Worm (Caenorhabditis elegans): Measurements from ENCODE around the gene C44B7.7.

Gene C44B7.7

ce11 chrII:6835972-6836595 is 43.9 kb downstream of the C44B7.7 start:
- TF ChIP-seq nhr-42 (GFP tag; IDR thresholded peaks at IDR 0.05): no peak
- TF ChIP-seq set-16 (GFP tag; IDR thresholded peaks at IDR 0.05): no peak
- TF ChIP-seq sdz-12 (GFP tag; optimal IDR thresholded peaks at IDR 0.05): no peak
- no peak for TF ChIP-seq zip-11 (GFP tag; IDR thresholded peaks at IDR 0.05)
- no peak for TF ChIP-seq ceh-20 (GFP tag; IDR thresholded peaks at IDR 0.05)
- no peak for TF ChIP-seq ctbp-1 (GFP tag; IDR thresholded peaks at IDR 0.05)
- no peak for TF ChIP-seq T26A8.4 (GFP tag; IDR thresholded peaks at IDR 0.05)
- TF ChIP-seq egl-27 (tag; optimal IDR thresholded peaks at IDR 0.05): no peak
- no peak for TF ChIP-seq fkh-10 (GFP tag; optimal IDR thresholded peaks at IDR 0.05)
- no peak for TF ChIP-seq madf-5 (GFP tag; IDR thresholded peaks at IDR 0.05)
- TF ChIP-seq aha-1 (tag): peak; percentile 94
- no peak for TF ChIP-seq T20F7.1 (GFP tag; optimal IDR thresholded peaks at IDR 0.05)
- peak; percentile 17 for TF ChIP-seq mep-1 (tag; optimal IDR thresholded peaks at IDR 0.05)
- no peak for TF ChIP-seq nhr-76 (tag; optimal IDR thresholded peaks at IDR 0.05)
- no peak for TF ChIP-seq spr-3 (GFP tag; optimal IDR thresholded peaks at IDR 0.05)
- no peak for TF ChIP-seq zfp-3 (GFP tag; conservative IDR thresholded peaks at IDR 0.05)
- TF ChIP-seq dve-1 (tag; optimal IDR thresholded peaks at IDR 0.05; ENCODE audit: insufficient read depth): peak; percentile 52
- TF ChIP-seq duxl-1 (tag; optimal IDR thresholded peaks at IDR 0.05; ENCODE audit: poor library complexity): no peak
- peak; percentile 10 for TF ChIP-seq mes-2 (tag; optimal IDR thresholded peaks at IDR 0.05; ENCODE audit: poor library complexity, severe bottlenecking)
- TF ChIP-seq tra-1 (GFP tag; IDR thresholded peaks at IDR 0.05): 0 out of 2 replicates have a peak, but pooled peaks have one; percentile 3
- TF ChIP-seq daf-16 (GFP tag; optimal IDR thresholded peaks at IDR 0.05): peak in 1 of 2 experiments; percentile 31
- TF ChIP-seq daf-16 (tag; optimal IDR thresholded peaks at IDR 0.05): peak; percentile 51
- TF ChIP-seq nhr-41 (GFP tag; IDR thresholded peaks at IDR 0.05): no peak
- TF ChIP-seq saeg-2 (GFP tag; IDR thresholded peaks at IDR 0.05): no peak
- no peak for TF ChIP-seq tag-97 (GFP tag; IDR thresholded peaks at IDR 0.05)
- TF ChIP-seq F49E8.2 (tag; optimal IDR thresholded peaks at IDR 0.05; ENCODE audit: borderline replicate concordance): no peak
- no peak for TF ChIP-seq lir-3 (tag; optimal IDR thresholded peaks at IDR 0.05)
- TF ChIP-seq Y75B8A.6 (GFP tag; IDR thresholded peaks at IDR 0.05): no peak
- no peak for TF ChIP-seq nhr-77 (tag; optimal IDR thresholded peaks at IDR 0.05)
- no peak for TF ChIP-seq skn-1 (tag; optimal IDR thresholded peaks at IDR 0.05)
- TF ChIP-seq zfp-2 (tag; optimal IDR thresholded peaks at IDR 0.05): no peak
- no peak for TF ChIP-seq ama-1 (optimal IDR thresholded peaks at IDR 0.05)
- TF ChIP-seq nhr-6 (tag; optimal IDR thresholded peaks at IDR 0.05): peak; percentile 8
- no peak for TF ChIP-seq mdl-1 (tag; optimal IDR thresholded peaks at IDR 0.05)
- TF ChIP-seq ztf-7 (tag; optimal IDR thresholded peaks at IDR 0.05): no peak
- TF ChIP-seq unc-62 (GFP tag; optimal IDR thresholded peaks at IDR 0.05 in 1 of 2): peak in 1 of 2 experiments; percentile 83
- TF ChIP-seq unc-62 (tag; optimal IDR thresholded peaks at IDR 0.05): no peak
- TF ChIP-seq pha-4 (GFP tag; IDR thresholded peaks at IDR 0.05): peak; percentile 25; the same call in 1 of the 2 replicates
- no peak for TF ChIP-seq pha-4 (tag; optimal IDR thresholded peaks at IDR 0.05)
- TF ChIP-seq zag-1 (tag; optimal IDR thresholded peaks at IDR 0.05): no peak
- peak; percentile 35 for TF ChIP-seq nhr-28 (tag; optimal IDR thresholded peaks at IDR 0.05)
- TF ChIP-seq ceh-82 (tag; optimal IDR thresholded peaks at IDR 0.05): no peak
- TF ChIP-seq cey-2 (tag; optimal IDR thresholded peaks at IDR 0.05; ENCODE audit: borderline replicate concordance, insufficient read depth): no peak
- peak; percentile 25 for TF ChIP-seq rbr-2 (tag; optimal IDR thresholded peaks at IDR 0.05)
- no peak for TF ChIP-seq ceh-62 (tag; optimal IDR thresholded peaks at IDR 0.05)
- no peak for TF ChIP-seq daf-8 (GFP tag; IDR thresholded peaks at IDR 0.05)
- no peak for TF ChIP-seq nhr-25 (tag; optimal IDR thresholded peaks at IDR 0.05; ENCODE audit: borderline replicate concordance, insufficient read depth)
- TF ChIP-seq lsy-2 (tag; optimal IDR thresholded peaks at IDR 0.05): peak in 1 of 2 experiments; percentile 19
- no peak for TF ChIP-seq aly-2 (tag; optimal IDR thresholded peaks at IDR 0.05)
